Worm (Caenorhabditis elegans) whole organism, L3 larva: ENCODE measurements around the gene ZC168.2.

Experiments used
- ZK546.5 ChIP-seq: sonication (generic microtip); optimal IDR thresholded peaks from 2 replicates; lab custom pipeline; 2017; ENCODE audit warnings: missing biosample characterization, missing genetic modification characterization
- aly-2 ChIP-seq: fragments of 150-350 bp; optimal IDR thresholded peaks from 2 replicates; lab custom pipeline; 2014; ENCODE audit warnings: missing biosample characterization, missing genetic modification characterization
- ceh-16 ChIP-seq: sonication (generic microtip); optimal IDR thresholded peaks from 2 replicates; lab custom pipeline; 2017; ENCODE audit warnings: missing biosample characterization, missing genetic modification characterization
- ceh-28 ChIP-seq: fragments of 150-350 bp; optimal IDR thresholded peaks from 2 replicates; lab custom pipeline; 2014; ENCODE audit warnings: missing biosample characterization, missing genetic modification reagents, missing genetic modification characterization
- ceh-82 ChIP-seq: fragments of 150-350 bp; optimal IDR thresholded peaks from 2 replicates; lab custom pipeline; 2014; ENCODE audit warnings: missing biosample characterization, missing genetic modification characterization
- egl-27 ChIP-seq: sonication (generic microtip); optimal IDR thresholded peaks from 4 replicates; lab custom pipeline; 2017; ENCODE audit warnings: missing biosample characterization, missing genetic modification reagents, missing genetic modification characterization
- egl-5 ChIP-seq: fragments of 150-350 bp; optimal IDR thresholded peaks from 2 replicates; lab custom pipeline; 2017; ENCODE audit warnings: missing biosample characterization, missing genetic modification reagents, missing genetic modification characterization, inconsistent platforms
- elt-2 ChIP-seq: sonication (generic microtip); optimal IDR thresholded peaks from 2 replicates; lab custom pipeline; 2016; ENCODE audit warnings: missing genetic modification reagents, mild to moderate bottlenecking, missing genetic modification characterization, missing compliant biosample characterization
- elt-3 ChIP-seq, 3 experiments: fragments of 150-350 bp in 1 of 3; sonication (generic microtip) in 2 of 3; optimal IDR thresholded peaks; 2 replicates in 2 of 3; 4 replicates in 1 of 3; lab custom pipeline; 2014 to 2017; ENCODE audit warnings: missing biosample characterization in 3 of 3, missing genetic modification characterization in 3 of 3
- eor-1 ChIP-seq, 2 experiments: fragments of 150-350 bp; optimal IDR thresholded peaks; 2 replicates each; lab custom pipeline; 2014 to 2018; ENCODE audit warnings: missing biosample characterization in 2 of 2, missing genetic modification characterization in 2 of 2
- fkh-10 ChIP-seq: sonication (generic microtip); optimal IDR thresholded peaks from 2 replicates; lab custom pipeline; 2017; ENCODE audit warnings: missing biosample characterization, missing genetic modification reagents, missing genetic modification characterization
- fkh-2 ChIP-seq: fragments of 150-350 bp; optimal IDR thresholded peaks from 2 replicates; lab custom pipeline; 2014; ENCODE audit warnings: missing biosample characterization, missing genetic modification reagents, missing genetic modification characterization
- hmg-11 ChIP-seq: sonication (generic microtip); optimal IDR thresholded peaks from 2 replicates; lab custom pipeline; 2016; ENCODE audit warnings: missing genetic modification characterization, missing compliant biosample characterization
- jun-1 ChIP-seq: fragments of 150-350 bp; optimal IDR thresholded peaks from 2 replicates; lab custom pipeline; 2014; ENCODE audit warnings: missing biosample characterization, missing genetic modification reagents, missing genetic modification characterization
- lin-15B ChIP-seq: fragments of 150-350 bp; optimal IDR thresholded peaks from 2 replicates; lab custom pipeline; 2014; ENCODE audit warnings: missing biosample characterization, missing genetic modification characterization
- lin-39 ChIP-seq: fragments of 150-350 bp; optimal IDR thresholded peaks from 2 replicates; lab custom pipeline; 2018; ENCODE audit warnings: missing biosample characterization, missing genetic modification reagents, missing genetic modification characterization
- lsy-12 ChIP-seq: sonication (generic microtip); optimal IDR thresholded peaks from 2 replicates; lab custom pipeline; 2016; ENCODE audit warnings: mild to moderate bottlenecking, missing genetic modification characterization, missing compliant biosample characterization
- mdl-1 ChIP-seq: fragments of 150-350 bp; optimal IDR thresholded peaks from 2 replicates; lab custom pipeline; 2014; ENCODE audit warnings: missing biosample characterization, missing genetic modification characterization
- nhr-11 ChIP-seq: fragments of 150-350 bp; optimal IDR thresholded peaks from 2 replicates; lab custom pipeline; 2014; ENCODE audit warnings: missing biosample characterization, missing genetic modification characterization
- nhr-23 ChIP-seq: fragments of 150-350 bp; optimal IDR thresholded peaks from 2 replicates; lab custom pipeline; 2014; ENCODE audit warnings: missing biosample characterization, missing genetic modification reagents, missing genetic modification characterization
- nhr-237 ChIP-seq: fragments of 150-350 bp; optimal IDR thresholded peaks from 2 replicates; lab custom pipeline; 2014; ENCODE audit warnings: missing biosample characterization, missing genetic modification characterization
- nhr-28 ChIP-seq: fragments of 150-350 bp; optimal IDR thresholded peaks from 2 replicates; lab custom pipeline; 2014; ENCODE audit warnings: missing biosample characterization, missing genetic modification characterization
- nhr-43 ChIP-seq: sonication (generic microtip); optimal IDR thresholded peaks from 2 replicates; lab custom pipeline; 2016; ENCODE audit warnings: mild to moderate bottlenecking, missing genetic modification characterization, missing compliant biosample characterization; ENCODE audit not compliant: poor library complexity, severe bottlenecking
- nhr-67 ChIP-seq: fragments of 150-350 bp; optimal IDR thresholded peaks from 2 replicates; lab custom pipeline; 2014; ENCODE audit warnings: missing biosample characterization, missing genetic modification characterization
- nhr-76 ChIP-seq: fragments of 150-350 bp; sonication (generic microtip); optimal IDR thresholded peaks from 5 replicates; lab custom pipeline; 2014; ENCODE audit warnings: missing biosample characterization, missing genetic modification characterization
- pha-4 ChIP-seq: fragments of 150-350 bp; optimal IDR thresholded peaks from 2 replicates; lab custom pipeline; 2014; ENCODE audit warnings: missing biosample characterization, missing genetic modification reagents, missing genetic modification characterization
- pqm-1 ChIP-seq: fragments of 150-350 bp; optimal IDR thresholded peaks from 2 replicates; lab custom pipeline; 2017; ENCODE audit warnings: missing biosample characterization, missing genetic modification characterization, inconsistent platforms
- sea-2 ChIP-seq: fragments of 150-350 bp; sonication (generic microtip); optimal IDR thresholded peaks from 4 replicates; lab custom pipeline; 2014; ENCODE audit warnings: missing biosample characterization, missing genetic modification reagents, missing genetic modification characterization
- skn-1 ChIP-seq: fragments of 150-350 bp; optimal IDR thresholded peaks from 2 replicates; lab custom pipeline; 2014; ENCODE audit warnings: missing biosample characterization, missing genetic modification characterization
- snpc-4 ChIP-seq: fragments of 150-350 bp; optimal IDR thresholded peaks from 2 replicates; lab custom pipeline; 2014; ENCODE audit warnings: missing biosample characterization, missing genetic modification characterization
- tbx-2 ChIP-seq: sonication (generic microtip); optimal IDR thresholded peaks from 2 replicates; lab custom pipeline; 2016; ENCODE audit warnings: mild to moderate bottlenecking, missing genetic modification characterization, missing compliant biosample characterization
- unc-62 ChIP-seq: fragments of 150-350 bp; sonication (generic microtip); optimal IDR thresholded peaks from 4 replicates; lab custom pipeline; 2014; ENCODE audit warnings: missing biosample characterization, missing genetic modification reagents, missing genetic modification characterization
- ztf-11 ChIP-seq: fragments of 150-350 bp; optimal IDR thresholded peaks from 2 replicates; lab custom pipeline; 2014; ENCODE audit warnings: missing biosample characterization, missing genetic modification characterization
- ztf-4 ChIP-seq: fragments of 150-350 bp; optimal IDR thresholded peaks from 2 replicates; lab custom pipeline; 2014; ENCODE audit warnings: missing biosample characterization, missing genetic modification characterization

Gene ZC168.2

ce11 chrIV:10706090-10706489 is 21.7 kb upstream of the ZC168.2 start, which contains the start of gene R102.6:
Gene R102.6, minus strand, starts transcription at chrIV:10706190.
- TF ChIP-seq egl-27: no peak
- TF ChIP-seq nhr-76 (tag; lab: Kevin White, UChicago): no peak
- TF ChIP-seq nhr-23: no peak
- no peak for TF ChIP-seq egl-5 (tag; lab: Kevin White, UChicago)
- no peak for TF ChIP-seq jun-1 (tag; lab: Kevin White, UChicago)
- TF ChIP-seq fkh-10 (GFP tag; lab: Kevin White, UChicago): no peak
- no peak for TF ChIP-seq nhr-67
- no peak for TF ChIP-seq sea-2
- TF ChIP-seq lin-15B (tag; lab: Kevin White, UChicago): no peak
- no peak for TF ChIP-seq elt-3 (tag; optimal IDR thresholded peaks at IDR 0.05; lab: Kevin White, UChicago)
- no peak for TF ChIP-seq aly-2 (tag; lab: Kevin White, UChicago)
- no peak for TF ChIP-seq ceh-82 (tag; lab: Kevin White, UChicago)
- no peak for TF ChIP-seq nhr-43

- TF ChIP-seq unc-62 (GFP tag; lab: Kevin White, UChicago): no peak
- no peak for TF ChIP-seq nhr-76 (tag; lab: Kevin White, UChicago)
- TF ChIP-seq ceh-16 (tag; lab: Kevin White, UChicago): no peak
- no peak for TF ChIP-seq nhr-11
Observed at ce11 chrIV:10711729-10712128, 16.1 kb upstream of the ZC168.2 start, which contains the start of gene glb-21. Gene glb-21, minus strand, starts transcription at chrIV:10711794.

- TF ChIP-seq pha-4 (tag; lab: Kevin White, UChicago) (peak; percentile 78), mdl-1 (tag; lab: Kevin White, UChicago) (no peak), elt-2 (tag; lab: Kevin White, UChicago) (peak; percentile 2), pqm-1 (tag; lab: Kevin White, UChicago) (peak; percentile 7)
- TF ChIP-seq, all 47 proteins: peak for 3
Observed at ce11 chrIV:10714594-10714993, 13.2 kb upstream of the ZC168.2 start.

ce11 chrIV:10716348-10716747 is 11.5 kb upstream of the ZC168.2 start, which contains the start of gene ncx-3:
Gene ncx-3, plus strand, starts transcription at chrIV:10716648.
- TF ChIP-seq ZK546.5 (tag; lab: Kevin White, UChicago) (no peak), eor-1 (tag; optimal IDR thresholded peaks at IDR 0.05; lab: Kevin White, UChicago) (no peak), nhr-23 (no peak), fkh-2 (tag; lab: Kevin White, UChicago) (no peak), ztf-4 (no peak), jun-1 (tag; lab: Kevin White, UChicago) (no peak), sea-2 (no peak), ceh-82 (tag; lab: Kevin White, UChicago) (no peak), lin-39 (tag; lab: Kevin White, UChicago) (no peak), fkh-10 (GFP tag; lab: Kevin White, UChicago) (no peak), ceh-28 (tag; lab: Kevin White, UChicago) (no peak), nhr-237 (tag; lab: Kevin White, UChicago) (no peak), aly-2 (tag; lab: Kevin White, UChicago) (no peak)

- TF ChIP-seq tbx-2 (tag; lab: Kevin White, UChicago) (no peak), skn-1 (tag; lab: Kevin White, UChicago) (no peak), ztf-11 (tag; lab: Kevin White, UChicago) (no peak), sea-2 (no peak), ceh-82 (tag; lab: Kevin White, UChicago) (no peak), ceh-16 (tag; lab: Kevin White, UChicago) (no peak), lin-15B (tag; lab: Kevin White, UChicago) (no peak), hmg-11 (tag; lab: Kevin White, UChicago) (no peak), nhr-237 (tag; lab: Kevin White, UChicago) (no peak), snpc-4 (tag; lab: Kevin White, UChicago) (no peak)
- TF ChIP-seq, all 47 proteins: peak for 0
Observed at ce11 chrIV:10718075-10718474, 9.8 kb upstream of the ZC168.2 start.

ce11 chrIV:10718865-10719264 is 9.0 kb upstream of the ZC168.2 start:
- TF ChIP-seq lsy-12 (tag; lab: Kevin White, UChicago): no peak
- TF ChIP-seq nhr-28 (tag; lab: Kevin White, UChicago): no peak
- TF ChIP-seq mdl-1 (tag; lab: Kevin White, UChicago): no peak
- no peak for TF ChIP-seq hmg-11 (tag; lab: Kevin White, UChicago)
